Fruit fly (Drosophila melanogaster) whole organism, embryonic: Measurements from ENCODE around the gene Ald2.

ENCODE experiments used
- Awh ChIP-seq: fragments of 200-800 bp; sonication (Bioruptor generic); IDR thresholded peaks from 2 replicates; pipeline ENCODE4, ENCODE4 v1.3.6; 2022; ENCODE audit warnings: missing biosample characterization, missing genetic modification characterization
- BtbVII ChIP-seq: fragments of 200-800 bp; sonication (Bioruptor generic); optimal IDR thresholded peaks from 3 replicates; lab custom pipeline; 2017; ENCODE audit warnings: missing biosample characterization, mild to moderate bottlenecking, missing genetic modification characterization
- CG10959 ChIP-seq: fragments of 200-800 bp; sonication (Bioruptor generic); IDR thresholded peaks from 2 replicates; pipeline ENCODE4 v1.3.6; 2022; ENCODE audit warnings: missing biosample characterization, missing genetic modification characterization
- CG11085 ChIP-seq: fragments of 200-800 bp; sonication (Bioruptor generic); IDR thresholded peaks from 2 replicates; pipeline ENCODE4 v1.3.6; 2022; ENCODE audit warnings: missing biosample characterization, missing genetic modification characterization
- CG11093 ChIP-seq: fragments of 200-800 bp; sonication (Bioruptor generic); IDR thresholded peaks from 3 replicates; pipeline ENCODE4 v1.3.6; 2022; ENCODE audit warnings: missing biosample characterization, missing genetic modification characterization
- CG12299 ChIP-seq: fragments of 200-800 bp; sonication (Bioruptor generic); optimal IDR thresholded peaks from 2 replicates; lab custom pipeline; 2018; ENCODE audit warnings: missing biosample characterization, mild to moderate bottlenecking, missing genetic modification characterization
- CG12942 ChIP-seq: fragments of 200-800 bp; sonication (Bioruptor generic); optimal IDR thresholded peaks from 3 replicates; lab custom pipeline; 2016; ENCODE audit warnings: missing biosample characterization, missing genetic modification characterization
- CG14014 ChIP-seq: fragments of 200-800 bp; sonication (Bioruptor generic); IDR thresholded peaks from 2 replicates; pipeline ENCODE4 v1.3.6; 2022; ENCODE audit warnings: missing biosample characterization, missing genetic modification characterization
- CG1529 ChIP-seq: fragments of 200-800 bp; sonication (Bioruptor generic); optimal IDR thresholded peaks from 3 replicates; lab custom pipeline; 2018; ENCODE audit warnings: missing biosample characterization, missing genetic modification characterization
- CG17186 ChIP-seq: fragments of 200-800 bp; sonication (Bioruptor generic); optimal IDR thresholded peaks from 3 replicates; lab custom pipeline; 2017; ENCODE audit warnings: missing biosample characterization, missing genetic modification reagents, missing genetic modification characterization
- CG17568 ChIP-seq: fragments of 200-800 bp; sonication (Bioruptor generic); optimal IDR thresholded peaks from 2 replicates; lab custom pipeline; 2018; ENCODE audit warnings: missing biosample characterization, mild to moderate bottlenecking, missing genetic modification characterization, moderate library complexity
- CG1792 ChIP-seq: fragments of 200-800 bp; sonication (Bioruptor generic); optimal IDR thresholded peaks from 2 replicates; lab custom pipeline; 2016; ENCODE audit warnings: missing biosample characterization, missing genetic modification characterization
- CG18599 ChIP-seq: fragments of 200-800 bp; sonication (Bioruptor generic); optimal IDR thresholded peaks from 3 replicates; lab custom pipeline; 2017; ENCODE audit warnings: missing biosample characterization, missing genetic modification characterization, mild to moderate bottlenecking, moderate library complexity, missing genetic modification reagents
- CG2678 ChIP-seq: fragments of 200-800 bp; sonication (Bioruptor generic); optimal IDR thresholded peaks from 3 replicates; lab custom pipeline; 2019; ENCODE audit warnings: missing biosample characterization, mild to moderate bottlenecking, missing genetic modification characterization, moderate library complexity
- CG32767 ChIP-seq: fragments of 200-800 bp; sonication (Bioruptor generic); IDR thresholded peaks from 2 replicates; pipeline ENCODE4 v1.3.6; 2022; ENCODE audit warnings: missing biosample characterization, missing genetic modification characterization
- CG5180 ChIP-seq: fragments of 200-800 bp; sonication (Bioruptor generic); optimal IDR thresholded peaks from 3 replicates; lab custom pipeline; 2017; ENCODE audit warnings: missing biosample characterization, missing genetic modification characterization, mild to moderate bottlenecking, moderate library complexity, missing genetic modification reagents
- CG6175 ChIP-seq: fragments of 200-800 bp; sonication (Bioruptor generic); IDR thresholded peaks from 3 replicates; pipeline ENCODE4 v1.3.6; 2022; ENCODE audit warnings: missing biosample characterization, missing genetic modification characterization
- CG6654 ChIP-seq: fragments of 200-800 bp; sonication (Bioruptor generic); optimal IDR thresholded peaks from 2 replicates; lab custom pipeline; 2017; ENCODE audit warnings: missing biosample characterization, mild to moderate bottlenecking, missing genetic modification characterization
- CG6683 ChIP-seq: fragments of 200-800 bp; sonication (Bioruptor generic); optimal IDR thresholded peaks from 2 replicates; lab custom pipeline; 2017; ENCODE audit warnings: missing biosample characterization, mild to moderate bottlenecking, missing genetic modification characterization, missing genetic modification reagents
- CG6813 ChIP-seq: fragments of 200-800 bp; sonication (Bioruptor generic); optimal IDR thresholded peaks from 2 replicates; lab custom pipeline; 2017; ENCODE audit warnings: missing biosample characterization, missing genetic modification characterization, mild to moderate bottlenecking, moderate library complexity, missing genetic modification reagents
- CG7372 ChIP-seq: fragments of 200-800 bp; sonication (Bioruptor generic); IDR thresholded peaks from 2 replicates; pipeline ENCODE4 v1.3.6; 2022; ENCODE audit warnings: missing biosample characterization, missing genetic modification characterization
- CG8281 ChIP-seq: fragments of 200-800 bp; sonication (Bioruptor generic); optimal IDR thresholded peaks from 2 replicates; lab custom pipeline; 2018; ENCODE audit warnings: missing biosample characterization, mild to moderate bottlenecking, missing genetic modification characterization, moderate library complexity
- CG9932 ChIP-seq: fragments of 200-800 bp; sonication (Bioruptor generic); IDR thresholded peaks from 2 replicates; pipeline ENCODE4 v1.3.6; 2022; ENCODE audit warnings: missing biosample characterization, missing genetic modification characterization
- Doc2 ChIP-seq: fragments of 200-800 bp; sonication (Bioruptor generic); IDR thresholded peaks from 2 replicates; pipeline ENCODE4 v1.3.6; 2022; ENCODE audit warnings: missing biosample characterization, missing genetic modification characterization
- Drgx ChIP-seq: fragments of 200-800 bp; sonication (Bioruptor generic); IDR thresholded peaks from 2 replicates; pipeline ENCODE4 v1.3.6; 2022; ENCODE audit warnings: missing biosample characterization, missing genetic modification characterization
- Eip74EF ChIP-seq, 2 experiments: fragments of 200-800 bp in 1 of 2; fragments of >200 bp in 1 of 2; sonication (Bioruptor generic) in 1 of 2; optimal IDR thresholded peaks; 2 replicates each; lab custom pipeline; 2017 to 2019; ENCODE audit warnings: missing biosample characterization in 2 of 2, missing genetic modification characterization in 2 of 2, mild to moderate bottlenecking in 1 of 2, moderate library complexity in 1 of 2
- Rfx ChIP-seq: fragments of 200-800 bp; sonication (Bioruptor generic); IDR thresholded peaks from 2 replicates; pipeline ENCODE4 v1.3.6; 2022; ENCODE audit warnings: missing biosample characterization, missing genetic modification characterization
- Sox102F ChIP-seq: fragments of 200-800 bp; sonication (Bioruptor generic); optimal IDR thresholded peaks from 2 replicates; lab custom pipeline; 2018; ENCODE audit warnings: missing biosample characterization, mild to moderate bottlenecking, missing genetic modification characterization, moderate library complexity
- Xrp1 ChIP-seq: fragments of 200-800 bp; sonication (Bioruptor generic); IDR thresholded peaks from 2 replicates; pipeline ENCODE4 v1.3.6; 2022; ENCODE audit warnings: missing biosample characterization, missing genetic modification characterization
- bsh ChIP-seq, 2 experiments: fragments of 200-800 bp; sonication (Bioruptor generic); optimal IDR thresholded peaks; 2 replicates each; lab custom pipeline; 2017 to 2018; ENCODE audit warnings: mild to moderate bottlenecking in 2 of 2, missing biosample characterization in 2 of 2, missing genetic modification characterization in 2 of 2, moderate library complexity in 1 of 2
- cas ChIP-seq: fragments of 200-800 bp; sonication (Bioruptor generic); IDR thresholded peaks from 2 replicates; pipeline ENCODE4 v1.3.6; 2022; ENCODE audit warnings: missing biosample characterization, missing genetic modification characterization
- cato ChIP-seq: fragments of 200-800 bp; sonication (Bioruptor generic); optimal IDR thresholded peaks from 2 replicates; lab custom pipeline; 2016; ENCODE audit warnings: missing biosample characterization, missing genetic modification characterization, borderline replicate concordance
- caup ChIP-seq: fragments of 200-800 bp; sonication (Bioruptor generic); optimal IDR thresholded peaks from 3 replicates; lab custom pipeline; 2017; ENCODE audit warnings: missing biosample characterization, mild to moderate bottlenecking, missing genetic modification characterization, moderate library complexity; ENCODE audit not compliant: severe bottlenecking
- chinmo ChIP-seq: fragments of 200-800 bp; sonication (Bioruptor generic); IDR thresholded peaks from 4 replicates; pipeline ENCODE4 v1.3.6; 2022; ENCODE audit warnings: missing biosample characterization, missing genetic modification characterization; ENCODE audit not compliant: partially characterized antibody
- fd96Cb ChIP-seq: fragments of 200-800 bp; sonication (Bioruptor generic); optimal IDR thresholded peaks from 2 replicates; lab custom pipeline; 2018; ENCODE audit warnings: missing biosample characterization, mild to moderate bottlenecking, missing genetic modification characterization, moderate library complexity
- gro ChIP-seq: fragments of 200-800 bp; sonication (Bioruptor generic); optimal IDR thresholded peaks from 2 replicates; lab custom pipeline; 2016; ENCODE audit warnings: missing biosample characterization, missing genetic modification characterization
- gsb ChIP-seq: fragments of 200-800 bp; sonication (Bioruptor generic); IDR thresholded peaks from 2 replicates; pipeline ENCODE4 v1.3.6; 2022; ENCODE audit warnings: missing biosample characterization, missing genetic modification characterization
- hkb ChIP-seq, 2 experiments: fragments of 200-800 bp in 1 of 2; fragments of >200 bp in 1 of 2; sonication (Bioruptor generic) in 1 of 2; IDR thresholded peaks in 1 of 2; optimal IDR thresholded peaks in 1 of 2; 2 replicates each; pipeline versions ENCODE4 v1.3.6 to Lab custom; 2017 to 2022; ENCODE audit warnings: missing biosample characterization in 1 of 2, missing genetic modification characterization in 1 of 2
- lab ChIP-seq: fragments of 200-800 bp; sonication (Bioruptor generic); optimal IDR thresholded peaks from 3 replicates; lab custom pipeline; 2017; ENCODE audit warnings: missing biosample characterization, missing genetic modification characterization, mild to moderate bottlenecking, moderate library complexity, missing genetic modification reagents
- odd ChIP-seq: fragments of 200-800 bp; sonication (Bioruptor generic); optimal IDR thresholded peaks from 2 replicates; lab custom pipeline; 2017; ENCODE audit warnings: missing biosample characterization, mild to moderate bottlenecking, missing genetic modification characterization
- org-1 ChIP-seq: fragments of 200-800 bp; sonication (Bioruptor generic); optimal IDR thresholded peaks from 2 replicates; lab custom pipeline; 2017; ENCODE audit warnings: missing biosample characterization, missing genetic modification characterization
- pho ChIP-seq: fragments of 200-800 bp; sonication (Bioruptor generic); optimal IDR thresholded peaks from 2 replicates; lab custom pipeline; 2016; ENCODE audit warnings: missing biosample characterization, missing genetic modification characterization
- sd ChIP-seq: fragments of 200-800 bp; sonication (Bioruptor generic); optimal IDR thresholded peaks from 3 replicates; lab custom pipeline; 2018; ENCODE audit warnings: missing biosample characterization, mild to moderate bottlenecking, missing genetic modification characterization, moderate library complexity
- sens ChIP-seq: fragments of 200-800 bp; sonication (Bioruptor generic); peaks from one replicate; lab custom pipeline; 2016; ENCODE audit warnings: missing biosample characterization, missing genetic modification characterization
- seq ChIP-seq: fragments of 200-800 bp; sonication (Bioruptor generic); IDR thresholded peaks from 2 replicates; pipeline ENCODE4 v1.3.6; 2022; ENCODE audit warnings: missing biosample characterization, missing genetic modification characterization
- sim ChIP-seq: fragments of 200-800 bp; sonication (Bioruptor generic); IDR thresholded peaks from 2 replicates; pipeline ENCODE4 v1.3.6; 2022; ENCODE audit warnings: missing biosample characterization, missing genetic modification characterization
- slbo ChIP-seq: fragments of 200-800 bp; sonication (Bioruptor generic); IDR thresholded peaks from 2 replicates; pipeline ENCODE4 v1.3.6; 2022; ENCODE audit warnings: missing biosample characterization, missing genetic modification characterization
- so ChIP-seq: fragments of 200-800 bp; sonication (Bioruptor generic); IDR thresholded peaks from 3 replicates; pipeline ENCODE4 v1.3.6; 2022; ENCODE audit warnings: missing biosample characterization, missing genetic modification characterization
- stwl ChIP-seq: fragments of 200-800 bp; sonication (Bioruptor generic); optimal IDR thresholded peaks from 3 replicates; lab custom pipeline; 2018; ENCODE audit warnings: missing biosample characterization, mild to moderate bottlenecking, missing genetic modification characterization, moderate library complexity

The Ald2 gene

dm6 chr3R:26442609-26443180 is 28.8 kb downstream of the Ald2 start:
- TF ChIP-seq sens (GFP tag; lab: Kevin White, UChicago) (peak; percentile 65), CG17568 (GFP tag; lab: Kevin White, UChicago) (no peak), so (GFP tag; lab: Robert Waterston, UW) (peak; percentile 29; the same call in 2 of the 3 replicates), CG17186 (GFP tag; lab: Kevin White, UChicago) (no peak), gro (GFP tag; lab: Kevin White, UChicago) (no peak), bsh (GFP tag; optimal IDR thresholded peaks at IDR 0.05; lab: Kevin White, UChicago) (peak in 1 of 2 experiments; percentile 36), org-1 (GFP tag; lab: Kevin White, UChicago) (no peak), CG11085 (GFP tag; lab: Robert Waterston, UW) (0 out of 2 replicates have a peak, but pooled peaks have one; percentile 22), Drgx (GFP tag; lab: Robert Waterston, UW) (peak; percentile 64), Rfx (GFP tag; lab: Robert Waterston, UW) (peak; percentile 35; the same call in 1 of the 2 replicates), CG6813 (no peak), CG12299 (tag; lab: Kevin White, UChicago) (no peak), CG2678 (tag; lab: Kevin White, UChicago) (peak; percentile 11), CG14014 (GFP tag; lab: Robert Waterston, UW) (no peak), slbo (GFP tag; lab: Robert Waterston, UW) (peak; percentile 37; the same call in 1 of the 2 replicates), lab (GFP tag; lab: Kevin White, UChicago) (peak; percentile 21), odd (GFP tag; lab: Kevin White, UChicago) (no peak), CG7372 (peak; percentile 65), sim (no peak), CG18599 (no peak), BtbVII (no peak), cas (GFP tag; lab: Robert Waterston, UW) (no peak), CG8281 (no peak), seq (GFP tag; lab: Robert Waterston, UW) (0 out of 2 replicates have a peak, but pooled peaks have one; percentile 23), caup (GFP tag; lab: Kevin White, UChicago) (no peak), Xrp1 (GFP tag; lab: Robert Waterston, UW) (no peak), CG11093 (no peak), CG1792 (GFP tag; lab: Kevin White, UChicago) (no peak), sd (tag; lab: Kevin White, UChicago) (peak; percentile 1), CG10959 (no peak), Awh (GFP tag; lab: Robert Waterston, UW) (no peak), Doc2 (no peak), gsb (GFP tag; lab: Robert Waterston, UW) (no peak), CG6654 (GFP tag; lab: Kevin White, UChicago) (no peak), CG5180 (no peak), chinmo (GFP tag; lab: Robert Waterston, UW) (0 out of 4 replicates have a peak, but pooled peaks have one; percentile 14), Eip74EF (GFP tag; optimal IDR thresholded peaks at IDR 0.05; lab: Kevin White, UChicago) (no peak), cato (GFP tag; lab: Kevin White, UChicago) (no peak), CG9932 (GFP tag; lab: Robert Waterston, UW) (peak; percentile 45; the same call in 1 of the 2 replicates), pho (peak; percentile 5), CG12942 (GFP tag; lab: Kevin White, UChicago) (no peak), Sox102F (GFP tag; lab: Kevin White, UChicago) (no peak), stwl (tag; lab: Kevin White, UChicago) (no peak), CG6175 (GFP tag; lab: Robert Waterston, UW) (0 out of 3 replicates have a peak, but pooled peaks have one; percentile 26), CG6683 (GFP tag; lab: Kevin White, UChicago) (no peak), fd96Cb (tag; lab: Kevin White, UChicago) (no peak), CG32767 (GFP tag; lab: Robert Waterston, UW) (no peak), CG1529 (GFP tag; lab: Kevin White, UChicago) (no peak), hkb (optimal IDR thresholded peaks at IDR 0.05; lab: Kevin White, UChicago) (no peak), hkb (GFP tag; IDR thresholded peaks at IDR 0.05; lab: Robert Waterston, UW) (no peak)
